Worm (Caenorhabditis elegans) whole organism, L4/young adult: ENCODE data around the gene C50E10.1.

Experiments
- W03F9.2 ChIP-seq: fragments of 150-350 bp; optimal IDR thresholded peaks from 2 replicates; lab custom pipeline; 2014; ENCODE audit warnings: missing biosample characterization, missing genetic modification characterization
- dao-5 ChIP-seq: sonication (generic microtip); optimal IDR thresholded peaks from 2 replicates; lab custom pipeline; 2016; ENCODE audit warnings: missing genotype, missing genetic modification characterization, moderate library complexity, missing compliant biosample characterization
- him-1 ChIP-seq: sonication (generic microtip); optimal IDR thresholded peaks from 2 replicates; lab custom pipeline; 2016; ENCODE audit warnings: missing genotype, missing genetic modification reagents, missing genetic modification characterization, missing compliant biosample characterization

C50E10.1 gene

ce11 chrII:12266797-12267196 is 35.5 kb downstream of the C50E10.1 start:
- TF ChIP-seq dao-5 (no peak), him-1 (tag; lab: Kevin White, UChicago) (no peak), W03F9.2 (tag; lab: Kevin White, UChicago) (no peak)

DNA sequence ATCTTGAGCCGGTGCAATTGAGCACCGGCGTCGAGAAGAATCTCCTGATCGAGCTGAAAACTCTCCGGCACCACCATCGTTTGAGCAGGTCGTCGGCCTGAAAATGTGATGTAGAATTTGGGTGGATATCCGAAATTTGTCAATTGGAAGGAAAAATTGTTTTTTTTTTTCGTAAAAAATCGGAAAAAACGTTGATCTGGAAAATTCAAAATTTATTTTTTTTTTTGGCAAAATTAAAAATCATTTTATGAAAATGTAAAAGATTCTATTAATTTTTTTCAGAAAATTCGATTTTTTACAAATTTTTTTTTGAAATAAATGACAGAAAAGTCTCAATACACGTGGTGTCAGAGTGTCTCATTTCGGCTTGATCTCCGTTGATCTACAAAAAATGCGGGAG is 36.1 kb downstream of the C50E10.1 start, which contains the start of gene tric-1B.1:
TSS of gene tric-1B.1 (minus strand) at position 101 of the 400 bp plus-strand sequence.
- TF ChIP-seq W03F9.2 (tag; lab: Kevin White, UChicago) (no peak), him-1 (tag; lab: Kevin White, UChicago) (no peak), dao-5 (no peak)

ce11 chrII:12264847-12265246 is 37.4 kb downstream of the C50E10.1 start:
- no peak for TF ChIP-seq W03F9.2 (tag; lab: Kevin White, UChicago)
- TF ChIP-seq dao-5 = no peak
- no peak for TF ChIP-seq him-1 (tag; lab: Kevin White, UChicago)

- TF ChIP-seq dao-5 (no peak), him-1 (tag; lab: Kevin White, UChicago) (no peak), W03F9.2 (tag; lab: Kevin White, UChicago) (no peak)
Measured at ce11 chrII:12263971-12264554, 38.2 kb downstream of the C50E10.1 start, which contains the start of gene faxc-1. Gene faxc-1 (plus strand): TSS chrII:12264192.

DNA sequence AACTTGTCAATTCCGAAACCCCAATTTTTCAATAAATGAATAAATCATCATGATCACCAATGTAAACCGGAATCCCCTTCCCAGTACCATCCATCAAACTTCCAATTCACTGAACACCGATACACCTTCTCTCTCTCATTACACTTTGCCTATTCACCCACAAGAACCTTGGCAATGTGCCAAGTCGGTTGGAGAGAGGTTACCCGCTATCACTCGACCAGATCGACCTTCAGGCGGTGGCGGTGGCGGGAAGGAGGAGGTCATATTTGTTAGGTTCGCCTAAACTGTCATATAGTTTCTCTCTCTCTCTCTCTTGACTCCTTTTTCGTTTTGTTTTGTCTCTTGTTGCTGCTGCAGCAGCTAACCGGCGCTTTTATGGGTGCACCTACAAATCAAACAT is 39.7 kb downstream of the C50E10.1 start:
- TF ChIP-seq him-1 (tag; lab: Kevin White, UChicago) (no peak), dao-5 (no peak), W03F9.2 (tag; lab: Kevin White, UChicago) (no peak)

DNA sequence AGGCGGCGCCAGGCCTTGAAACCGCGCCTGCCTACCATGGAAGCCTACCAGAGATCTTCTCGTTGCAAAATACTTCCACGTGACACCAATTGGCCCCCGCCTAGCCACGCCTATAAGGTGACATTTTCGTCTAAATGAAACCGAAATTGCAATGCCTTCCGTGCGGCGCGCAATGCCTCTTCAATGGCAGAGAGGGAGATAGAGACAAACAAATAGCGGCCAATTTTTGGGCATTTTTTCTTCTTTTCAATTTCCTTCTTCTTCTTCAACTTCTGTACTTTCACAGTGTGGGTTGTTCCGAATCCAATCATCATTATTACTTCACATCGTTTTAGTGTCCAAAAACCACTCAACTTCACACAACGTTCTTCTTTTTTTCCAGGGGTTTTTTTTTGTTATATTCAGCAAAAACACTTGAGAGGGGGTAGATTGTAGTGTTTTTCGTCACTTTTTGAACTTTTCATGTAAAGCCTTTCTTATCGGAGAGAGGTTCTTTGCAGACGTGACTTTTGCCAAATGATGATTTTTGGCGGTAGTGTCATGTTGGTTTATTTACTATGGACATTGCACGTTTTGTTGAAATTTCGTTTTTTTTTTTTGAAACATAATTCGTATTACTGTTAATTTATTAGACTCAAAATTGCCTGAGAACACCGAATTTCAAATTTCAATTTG is 41.0 kb downstream of the C50E10.1 start:
- TF ChIP-seq dao-5 = no peak
- TF ChIP-seq him-1 (tag; lab: Kevin White, UChicago) = no peak
- TF ChIP-seq W03F9.2 (tag; lab: Kevin White, UChicago) = no peak

ce11 chrII:12260538-12260937 is 41.7 kb downstream of the C50E10.1 start:
- no peak for TF ChIP-seq W03F9.2 (tag; lab: Kevin White, UChicago)
- no peak for TF ChIP-seq dao-5
- no peak for TF ChIP-seq him-1 (tag; lab: Kevin White, UChicago)

ce11 chrII:12257095-12257494 is 45.2 kb downstream of the C50E10.1 start:
- TF ChIP-seq him-1 (tag; lab: Kevin White, UChicago) (no peak), dao-5 (no peak), W03F9.2 (tag; lab: Kevin White, UChicago) (no peak)

DNA sequence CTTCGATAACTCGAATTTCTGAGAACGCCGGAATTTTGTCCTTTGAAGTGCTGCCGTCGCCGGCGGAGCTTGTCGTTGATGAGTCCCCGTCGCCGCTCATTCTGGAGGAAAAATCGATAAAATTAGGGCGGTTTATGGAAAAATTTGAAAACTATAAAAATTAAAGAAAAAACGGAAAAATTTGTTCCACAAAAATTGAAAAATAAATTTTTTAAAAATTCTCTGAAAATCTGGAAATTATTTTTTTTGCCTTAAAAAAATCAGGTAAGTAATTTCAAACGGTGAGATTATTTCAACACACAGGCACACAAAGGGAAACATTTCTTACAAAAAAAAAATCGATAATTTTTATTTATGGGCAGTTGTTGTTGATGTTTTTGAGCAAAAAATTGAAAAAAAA is 45.7 kb downstream of the C50E10.1 start, which contains the start of gene parn-2:
TSS of gene parn-2 (minus strand) at position 101 of the 400 bp plus-strand sequence.
- TF ChIP-seq dao-5 (no peak), him-1 (tag; lab: Kevin White, UChicago) (no peak), W03F9.2 (tag; lab: Kevin White, UChicago) (no peak)

- TF ChIP-seq dao-5 (no peak), W03F9.2 (tag; lab: Kevin White, UChicago) (no peak), him-1 (tag; lab: Kevin White, UChicago) (no peak)
Measured at ce11 chrII:12255545-12256233, 46.6 kb downstream of the C50E10.1 start.
